Worm (Caenorhabditis elegans) whole organism, young adult: ENCODE measurements around the gene ztf-7.

Experiments used
- B0019.2 ChIP-seq: fragments of 200-800 bp; sonication (Bioruptor generic); conservative IDR thresholded peaks from 2 replicates; pipeline ENCODE4 v1.3.6; 2022; ENCODE audit warnings: missing genetic modification reagents, missing genetic modification characterization, missing compliant biosample characterization
- B0336.3 ChIP-seq: fragments of 200-800 bp; sonication (Bioruptor generic); IDR thresholded peaks from 2 replicates; pipeline ENCODE4 v1.3.6; 2022; ENCODE audit warnings: missing genetic modification characterization, missing compliant biosample characterization
- F23B12.7 ChIP-seq: sonication (generic microtip); optimal IDR thresholded peaks from 2 replicates; lab custom pipeline; 2017; ENCODE audit warnings: missing genetic modification characterization, mild to moderate bottlenecking, missing compliant biosample characterization, antibody characterized with exemption, moderate library complexity; ENCODE audit not compliant: insufficient read depth
- F55B11.4 ChIP-seq: sonication (generic microtip); optimal IDR thresholded peaks from 2 replicates; lab custom pipeline; 2016; ENCODE audit warnings: missing compliant biosample characterization, missing genetic modification characterization, borderline replicate concordance; ENCODE audit not compliant: insufficient read depth
- F57C9.4 ChIP-seq: sonication (generic microtip); optimal IDR thresholded peaks from 2 replicates; lab custom pipeline; 2017; ENCODE audit warnings: mild to moderate bottlenecking, missing genetic modification characterization, missing compliant biosample characterization
- K12H6.12 ChIP-seq: fragments of 200-800 bp; sonication (Bioruptor generic); optimal IDR thresholded peaks from 2 replicates; lab custom pipeline; 2018; ENCODE audit warnings: mild to moderate bottlenecking, missing genetic modification characterization, missing compliant biosample characterization
- Y53F4B.3 ChIP-seq: fragments of 200-800 bp; sonication (Bioruptor generic); IDR thresholded peaks from 2 replicates; pipeline ENCODE4 v1.3.6; 2022; ENCODE audit warnings: missing genetic modification reagents, missing genetic modification characterization, missing compliant biosample characterization
- akir-1 ChIP-seq: fragments of 200-800 bp; sonication (Bioruptor generic); optimal IDR thresholded peaks from 2 replicates; lab custom pipeline; 2018; ENCODE audit warnings: mild to moderate bottlenecking, missing genetic modification characterization, moderate library complexity, missing compliant biosample characterization
- aptf-3 ChIP-seq: fragments of 200-800 bp; sonication (Bioruptor generic); IDR thresholded peaks from 2 replicates; pipeline ENCODE4 v1.3.6; 2022; ENCODE audit warnings: missing genetic modification characterization, missing compliant biosample characterization
- bed-2 ChIP-seq: fragments of 200-800 bp; sonication (Bioruptor generic); IDR thresholded peaks from 2 replicates; pipeline ENCODE4 v1.3.6; 2022; ENCODE audit warnings: missing genetic modification reagents, missing genetic modification characterization, missing compliant biosample characterization
- cebp-1 ChIP-seq, 2 experiments: fragments of 200-800 bp in 1 of 2; sonication (Bioruptor generic) in 1 of 2; sonication (generic microtip) in 1 of 2; IDR thresholded peaks in 1 of 2; optimal IDR thresholded peaks in 1 of 2; 2 replicates each; pipeline versions ENCODE4 v1.3.6 to Lab custom; 2017 to 2022; ENCODE audit warnings: missing compliant biosample characterization in 2 of 2, missing genetic modification characterization in 2 of 2, mild to moderate bottlenecking in 1 of 2, missing genetic modification reagents in 1 of 2, moderate library complexity in 1 of 2
- ceh-27 ChIP-seq: fragments of 200-800 bp; sonication (Bioruptor generic); optimal IDR thresholded peaks from 2 replicates; lab custom pipeline; 2018; ENCODE audit warnings: mild to moderate bottlenecking, missing genetic modification characterization, moderate library complexity, missing compliant biosample characterization
- ceh-40 ChIP-seq: fragments of 200-800 bp; sonication (Bioruptor generic); IDR thresholded peaks from 2 replicates; pipeline ENCODE4 v1.3.6; 2022; ENCODE audit warnings: missing genetic modification characterization, missing compliant biosample characterization
- ceh-58 ChIP-seq: fragments of 200-800 bp; sonication (Bioruptor generic); IDR thresholded peaks from 2 replicates; pipeline ENCODE4 v1.3.6; 2022; ENCODE audit warnings: missing genetic modification characterization, missing compliant biosample characterization
- ceh-91 ChIP-seq: fragments of 200-800 bp; sonication (Bioruptor generic); IDR thresholded peaks from 2 replicates; pipeline ENCODE4 v1.3.6; 2022; ENCODE audit warnings: missing genetic modification reagents, missing genetic modification characterization, missing compliant biosample characterization
- dpff-1 ChIP-seq: sonication (generic microtip); optimal IDR thresholded peaks from 2 replicates; lab custom pipeline; 2017; ENCODE audit warnings: mild to moderate bottlenecking, missing genetic modification characterization, missing compliant biosample characterization
- dpl-1 ChIP-seq: fragments of 150-350 bp; optimal IDR thresholded peaks from 2 replicates; lab custom pipeline; 2014; ENCODE audit warnings: missing biosample characterization, missing genetic modification reagents, missing genetic modification characterization
- efl-1 ChIP-seq: fragments of 150-350 bp; optimal IDR thresholded peaks from 2 replicates; lab custom pipeline; 2014; ENCODE audit warnings: missing biosample characterization, missing genetic modification reagents, missing genetic modification characterization
- egl-44 ChIP-seq: fragments of 200-800 bp; sonication (Bioruptor generic); IDR thresholded peaks from 2 replicates; pipeline ENCODE4 v1.3.6; 2022; ENCODE audit warnings: missing genetic modification reagents, missing genetic modification characterization, missing compliant biosample characterization
- gei-17 ChIP-seq: fragments of 200-800 bp; sonication (Bioruptor generic); optimal IDR thresholded peaks from 2 replicates; lab custom pipeline; 2018; ENCODE audit warnings: mild to moderate bottlenecking, missing genetic modification characterization, missing compliant biosample characterization
- hlh-12 ChIP-seq: sonication (generic microtip); optimal IDR thresholded peaks from 2 replicates; lab custom pipeline; 2016; ENCODE audit warnings: missing genetic modification characterization, missing compliant biosample characterization
- hlh-26 ChIP-seq: fragments of 200-800 bp; sonication (Bioruptor generic); conservative IDR thresholded peaks from 2 replicates; pipeline ENCODE4 v1.3.6; 2022; ENCODE audit warnings: missing genetic modification reagents, missing genetic modification characterization, missing compliant biosample characterization
- hmg-20 ChIP-seq: fragments of 200-800 bp; sonication (Bioruptor generic); IDR thresholded peaks from 2 replicates; pipeline ENCODE4 v1.3.6; 2022; ENCODE audit warnings: missing genetic modification reagents, missing genetic modification characterization, missing compliant biosample characterization
- let-607 ChIP-seq, 2 experiments: fragments of 200-800 bp in 1 of 2; sonication (Bioruptor generic) in 1 of 2; sonication (generic microtip) in 1 of 2; optimal IDR thresholded peaks; 2 replicates each; lab custom pipeline; 2016 to 2018; ENCODE audit warnings: mild to moderate bottlenecking in 2 of 2, missing compliant biosample characterization in 2 of 2, missing genetic modification characterization in 2 of 2, moderate library complexity in 2 of 2, missing genotype in 1 of 2
- lin-40 ChIP-seq: sonication (generic microtip); optimal IDR thresholded peaks from 2 replicates; lab custom pipeline; 2016; ENCODE audit warnings: missing genetic modification characterization, mild to moderate bottlenecking, missing compliant biosample characterization, missing genotype, missing genetic modification reagents
- lir-1 ChIP-seq: fragments of 200-800 bp; sonication (Bioruptor generic); conservative IDR thresholded peaks from 2 replicates; pipeline ENCODE4 v1.3.6; 2022; ENCODE audit warnings: missing genetic modification reagents, missing genetic modification characterization, missing compliant biosample characterization
- lsl-1 ChIP-seq: fragments of 200-800 bp; sonication (Bioruptor generic); optimal IDR thresholded peaks from 2 replicates; lab custom pipeline; 2018; ENCODE audit warnings: mild to moderate bottlenecking, missing genetic modification characterization, moderate library complexity, missing compliant biosample characterization
- madf-10 ChIP-seq: sonication (generic microtip); optimal IDR thresholded peaks from 2 replicates; lab custom pipeline; 2016; ENCODE audit warnings: mild to moderate bottlenecking, missing genetic modification characterization, missing compliant biosample characterization
- madf-8 ChIP-seq: fragments of 200-800 bp; sonication (Bioruptor generic); conservative IDR thresholded peaks from 2 replicates; pipeline ENCODE4 v1.3.6; 2022; ENCODE audit warnings: missing genetic modification reagents, missing genetic modification characterization, missing compliant biosample characterization
- mcd-1 ChIP-seq: fragments of 200-800 bp; sonication (Bioruptor generic); IDR thresholded peaks from 2 replicates; pipeline ENCODE4 v1.3.6; 2022; ENCODE audit warnings: missing genetic modification reagents, missing genetic modification characterization, missing compliant biosample characterization
- mel-28 ChIP-seq: sonication (generic microtip); optimal IDR thresholded peaks from 2 replicates; lab custom pipeline; 2016; ENCODE audit warnings: borderline replicate concordance, mild to moderate bottlenecking, missing genetic modification characterization, missing compliant biosample characterization
- mes-4 ChIP-seq: sonication (generic microtip); optimal IDR thresholded peaks from 2 replicates; lab custom pipeline; 2016; ENCODE audit warnings: missing genotype, missing genetic modification characterization, missing compliant biosample characterization
- nfya-2 ChIP-seq: fragments of 200-800 bp; sonication (Bioruptor generic); IDR thresholded peaks from 2 replicates; pipeline ENCODE4 v1.3.6; 2022; ENCODE audit warnings: missing genetic modification reagents, missing genetic modification characterization, missing compliant biosample characterization
- nhr-80 ChIP-seq: sonication (generic microtip); optimal IDR thresholded peaks from 2 replicates; lab custom pipeline; 2016; ENCODE audit warnings: missing genetic modification characterization, missing compliant biosample characterization
- pbrm-1 ChIP-seq: fragments of 200-800 bp; sonication (Bioruptor generic); IDR thresholded peaks from 2 replicates; pipeline ENCODE4 v1.3.6; 2022; ENCODE audit warnings: missing genetic modification reagents, missing genetic modification characterization, missing compliant biosample characterization
- rcor-1 ChIP-seq: fragments of 200-800 bp; sonication (Bioruptor generic); IDR thresholded peaks from 2 replicates; pipeline ENCODE4 v1.3.6; 2022; ENCODE audit warnings: missing genetic modification reagents, missing genetic modification characterization, missing compliant biosample characterization
- snpc-1.1 ChIP-seq: sonication (generic microtip); optimal IDR thresholded peaks from 2 replicates; lab custom pipeline; 2017; ENCODE audit warnings: missing genetic modification characterization, mild to moderate bottlenecking, missing compliant biosample characterization, antibody characterized with exemption, moderate library complexity, missing genotype, missing genetic modification reagents; ENCODE audit not compliant: insufficient read depth
- snpc-3.4 ChIP-seq: sonication (generic microtip); optimal IDR thresholded peaks from 2 replicates; lab custom pipeline; 2017; ENCODE audit warnings: missing genetic modification characterization, mild to moderate bottlenecking, missing compliant biosample characterization, antibody characterized with exemption, moderate library complexity, missing genotype, missing genetic modification reagents
- somi-1 ChIP-seq: fragments of 200-800 bp; sonication (Bioruptor generic); optimal IDR thresholded peaks from 2 replicates; lab custom pipeline; 2018; ENCODE audit warnings: mild to moderate bottlenecking, missing genetic modification characterization, missing compliant biosample characterization
- tbp1 ChIP-seq: fragments of 200-800 bp; sonication (Bioruptor generic); optimal IDR thresholded peaks from 2 replicates; lab custom pipeline; 2018; ENCODE audit warnings: mild to moderate bottlenecking, missing genetic modification characterization, missing compliant biosample characterization
- unc-130 ChIP-seq: sonication (generic microtip); optimal IDR thresholded peaks from 2 replicates; lab custom pipeline; 2016; ENCODE audit warnings: missing genetic modification reagents, missing genetic modification characterization, missing compliant biosample characterization
- zfh-2 ChIP-seq: fragments of 200-800 bp; sonication (Bioruptor generic); conservative IDR thresholded peaks from 2 replicates; pipeline ENCODE4 v1.3.6; 2022; ENCODE audit warnings: missing genetic modification reagents, missing genetic modification characterization, missing compliant biosample characterization
- ztf-26 ChIP-seq: sonication (generic microtip); optimal IDR thresholded peaks from 2 replicates; lab custom pipeline; 2017; ENCODE audit warnings: missing genetic modification characterization, missing compliant biosample characterization

ztf-7 gene

ce11 chrV:9796002-9796401, 6.5 kb upstream of the ztf-7 start:
- TF ChIP-seq madf-10 (tag; lab: Kevin White, UChicago) (no peak), hlh-26 (GFP tag; lab: Robert Waterston, UW) (no peak), zfh-2 (no peak), lin-40 (no peak), K12H6.12 (tag; lab: Kevin White, UChicago) (no peak), snpc-3.4 (tag; lab: Kevin White, UChicago) (no peak), akir-1 (no peak), ceh-58 (GFP tag; lab: Robert Waterston, UW) (no peak), ceh-91 (GFP tag; lab: Robert Waterston, UW) (no peak), ceh-27 (GFP tag; lab: Kevin White, UChicago) (no peak), mel-28 (no peak), egl-44 (GFP tag; lab: Robert Waterston, UW) (no peak), bed-2 (GFP tag; lab: Robert Waterston, UW) (no peak), dpff-1 (no peak), ceh-40 (GFP tag; lab: Robert Waterston, UW) (no peak), nfya-2 (GFP tag; lab: Robert Waterston, UW) (no peak), lir-1 (GFP tag; lab: Robert Waterston, UW) (no peak), ztf-26 (tag; lab: Kevin White, UChicago) (no peak)

- no peak for TF ChIP-seq F57C9.4 (tag; lab: Kevin White, UChicago)
- TF ChIP-seq snpc-1.1 = no peak
- no peak for TF ChIP-seq unc-130 (GFP tag; lab: Kevin White, UChicago)
- no peak for TF ChIP-seq efl-1 (GFP tag; lab: Kevin White, UChicago)
- peak in 1 of 2 experiments; percentile 52 for TF ChIP-seq let-607 (tag; optimal IDR thresholded peaks at IDR 0.05; lab: Kevin White, UChicago)
- no peak for TF ChIP-seq madf-8 (GFP tag; lab: Robert Waterston, UW)
- no peak for TF ChIP-seq rcor-1 (GFP tag; lab: Robert Waterston, UW)
- peak; percentile 30 for TF ChIP-seq nhr-80 (tag; lab: Kevin White, UChicago)
Observed at ce11 chrV:9794997-9795396, 5.5 kb upstream of the ztf-7 start.

DNA sequence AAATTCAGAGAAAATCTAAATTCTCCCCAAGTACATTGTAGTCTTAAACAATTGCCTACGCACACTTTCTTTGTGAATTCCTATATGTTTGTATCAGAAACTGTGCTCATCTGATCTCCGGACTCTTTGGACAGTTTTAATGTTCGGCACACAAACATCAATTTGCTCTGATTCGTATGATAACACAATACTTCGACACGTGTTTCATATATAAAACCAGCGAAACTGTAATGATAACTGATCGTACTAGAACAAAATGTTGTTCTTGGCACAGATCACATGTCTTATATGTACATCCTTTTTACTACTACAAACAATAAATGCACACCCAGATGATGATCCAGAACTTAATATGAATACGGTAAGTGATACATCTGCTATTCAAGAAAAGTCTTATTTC, 1.8 kb upstream of the ztf-7 start, which contains the start of gene lipl-2:
Gene lipl-2, plus strand, starts transcription at position 236 of the 400 bp plus-strand sequence.
- TF ChIP-seq let-607 (tag; optimal IDR thresholded peaks at IDR 0.05; lab: Kevin White, UChicago) = peak in 1 of 2 experiments; percentile 57
- no peak for TF ChIP-seq F23B12.7 (tag; lab: Kevin White, UChicago)
- peak; percentile 68 for TF ChIP-seq nhr-80 (tag; lab: Kevin White, UChicago)
- TF ChIP-seq tbp1 (GFP tag; lab: Kevin White, UChicago) = peak; percentile 8

- TF ChIP-seq aptf-3 (GFP tag; lab: Robert Waterston, UW) = no peak
- no peak for TF ChIP-seq gei-17
- TF ChIP-seq pbrm-1 = 0 out of 2 replicates have a peak, but pooled peaks have one; percentile 19
- no peak for TF ChIP-seq mes-4 (tag; lab: Kevin White, UChicago)
- no peak for TF ChIP-seq mcd-1 (GFP tag; lab: Robert Waterston, UW)
- no peak for TF ChIP-seq F55B11.4 (tag; lab: Kevin White, UChicago)
- TF ChIP-seq hlh-12 (tag; lab: Kevin White, UChicago) = no peak
- no peak for TF ChIP-seq B0019.2
- peak; percentile 12 for TF ChIP-seq lsl-1 (GFP tag; lab: Kevin White, UChicago)
- no peak for TF ChIP-seq Y53F4B.3 (GFP tag; lab: Robert Waterston, UW)
- no peak for TF ChIP-seq somi-1 (GFP tag; lab: Kevin White, UChicago)
- TF ChIP-seq B0336.3 (GFP tag; lab: Robert Waterston, UW) = peak; percentile 47; the same call in 1 of the 2 replicates
- TF ChIP-seq cebp-1 (GFP tag; IDR thresholded peaks at IDR 0.05; lab: Robert Waterston, UW) = no peak
- TF ChIP-seq cebp-1 (tag; optimal IDR thresholded peaks at IDR 0.05; lab: Kevin White, UChicago) = peak; percentile 54
- no peak for TF ChIP-seq egl-44 (GFP tag; lab: Robert Waterston, UW)
- no peak for TF ChIP-seq nfya-2 (GFP tag; lab: Robert Waterston, UW)
- TF ChIP-seq hmg-20 (GFP tag; lab: Robert Waterston, UW) = no peak
- no peak; the same call in 1 of the 2 replicates for TF ChIP-seq madf-8 (GFP tag; lab: Robert Waterston, UW)
- TF ChIP-seq dpl-1 (GFP tag; lab: Kevin White, UChicago) = no peak
- peak; percentile 14 for TF ChIP-seq tbp1 (GFP tag; lab: Kevin White, UChicago)
Observed at ce11 chrV:9786721-9787131, 2.8 kb downstream of the ztf-7 start, which contains the start of gene F46B6.6. TSS of gene F46B6.6 (minus strand) at chrV:9786868.
